Fruit fly (Drosophila melanogaster): ENCODE results near the gene plh.
A peak's percentile ranks its signal among the peaks of the same experiment; 100 is the strongest.

The plh gene

dm6 chr3R:4996529-4996975, 14.3 kb downstream of the plh start (continued):
- TF ChIP-seq Myb (GFP tag; optimal IDR thresholded peaks at IDR 0.05) (no peak), Ets65A (GFP tag) (no peak), CG12391 (tag; optimal IDR thresholded peaks at IDR 0.05) (no peak), PHDP (tag; optimal IDR thresholded peaks at IDR 0.05) (no peak), kah (GFP tag; optimal IDR thresholded peaks at IDR 0.05) (no peak), amos (GFP tag; IDR thresholded peaks at IDR 0.05; ENCODE audit: partially characterized antibody) (no peak), Xbp1 (GFP tag; optimal IDR thresholded peaks at IDR 0.05) (no peak), Hr3 (GFP tag; optimal IDR thresholded peaks at IDR 0.05) (no peak), run (tag; optimal IDR thresholded peaks at IDR 0.05) (peak; percentile 4), CG6272 (GFP tag; IDR thresholded peaks at IDR 0.05) (no peak), CG17328 (GFP tag; IDR thresholded peaks at IDR 0.05) (peak; percentile 72), schlank (tag; optimal IDR thresholded peaks at IDR 0.05) (no peak), CG3726 (GFP tag; IDR thresholded peaks at IDR 0.05) (no peak), CG6791 (GFP tag; IDR thresholded peaks at IDR 0.05; ENCODE audit: partially characterized antibody) (no peak), zen (tag; optimal IDR thresholded peaks at IDR 0.05) (no peak), Ssrp (tag; optimal IDR thresholded peaks at IDR 0.05) (no peak), gro (GFP tag; optimal IDR thresholded peaks at IDR 0.05) (no peak), twi (tag; optimal IDR thresholded peaks at IDR 0.05) (peak; percentile 86), CG1233 (GFP tag; optimal IDR thresholded peaks at IDR 0.05) (no peak), CG14667 (GFP tag; IDR thresholded peaks at IDR 0.05) (no peak), Trl (optimal IDR thresholded peaks at IDR 0.05) (no peak), Trl (GFP tag; optimal IDR thresholded peaks at IDR 0.05) (no peak), lilli (GFP tag; optimal IDR thresholded peaks at IDR 0.05) (no peak), CG12942 (GFP tag; optimal IDR thresholded peaks at IDR 0.05) (no peak), inv (GFP tag; IDR thresholded peaks at IDR 0.05; ENCODE audit: partially characterized antibody) (no peak), CG18599 (GFP tag; optimal IDR thresholded peaks at IDR 0.05) (no peak), scrt (GFP tag; optimal IDR thresholded peaks at IDR 0.05) (no peak), crol (GFP tag; IDR thresholded peaks at IDR 0.05) (peak; percentile 97), Taf1 (GFP tag; IDR thresholded peaks at IDR 0.05) (no peak), bsh (GFP tag; optimal IDR thresholded peaks at IDR 0.05) (no peak), rib (GFP tag; IDR thresholded peaks at IDR 0.05) (no peak)

DNA sequence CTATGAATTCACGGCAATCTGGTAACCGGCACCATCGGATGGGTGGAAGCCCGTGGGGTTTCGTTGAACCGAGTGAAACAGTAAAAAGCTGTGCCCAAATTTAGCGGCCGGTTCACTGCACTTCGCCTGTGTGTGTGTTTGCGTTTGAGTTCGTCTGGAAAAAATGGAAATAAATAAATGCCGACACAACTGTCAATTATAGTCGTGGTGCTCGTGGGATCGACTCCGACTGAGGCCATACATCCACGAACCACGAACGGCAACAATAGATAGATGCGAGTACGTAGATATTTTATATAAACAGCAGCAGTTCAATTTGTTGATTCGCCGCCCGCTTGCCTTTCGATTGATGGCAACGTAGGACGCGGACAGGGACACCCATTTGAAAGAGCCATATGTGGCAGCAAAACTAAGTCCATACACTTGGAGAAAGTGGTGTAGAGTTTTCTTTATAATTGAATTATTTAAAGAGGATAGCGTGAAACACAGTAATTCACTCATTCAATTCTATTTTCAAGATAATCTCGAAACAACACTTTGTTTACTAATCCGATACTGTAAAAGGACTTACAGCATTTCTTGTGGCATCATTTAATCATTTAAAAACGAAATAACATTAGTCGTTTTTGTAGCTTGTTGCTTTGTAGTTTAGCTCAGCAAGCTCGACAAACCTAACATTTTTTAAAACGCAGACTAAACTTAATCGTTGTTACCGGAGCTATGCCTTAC, 15.1 kb downstream of the plh start:
- TF ChIP-seq rib (GFP tag; IDR thresholded peaks at IDR 0.05) (no peak), CG8290 (GFP tag; optimal IDR thresholded peaks at IDR 0.05) (no peak), CG8290 (tag; optimal IDR thresholded peaks at IDR 0.05) (peak; percentile 27), CG6791 (GFP tag; IDR thresholded peaks at IDR 0.05; ENCODE audit: partially characterized antibody) (no peak), Sry-δ (GFP tag; optimal IDR thresholded peaks at IDR 0.05) (no peak), CG10321 (GFP tag; IDR thresholded peaks at IDR 0.05) (no peak; the same call in 1 of the 2 replicates), ftz-f1 (GFP tag; optimal IDR thresholded peaks at IDR 0.05) (no peak), exex (tag; optimal IDR thresholded peaks at IDR 0.05) (peak; percentile 3), CG6654 (GFP tag; optimal IDR thresholded peaks at IDR 0.05) (peak; percentile 22), dati (GFP tag; IDR thresholded peaks at IDR 0.05) (no peak), bigmax (GFP tag; optimal IDR thresholded peaks at IDR 0.05) (no peak), stc (GFP tag; IDR thresholded peaks at IDR 0.05) (no peak), Aef1 (GFP tag; IDR thresholded peaks at IDR 0.05) (no peak), twi (tag; optimal IDR thresholded peaks at IDR 0.05) (peak; percentile 71), CG10654 (GFP tag; optimal IDR thresholded peaks at IDR 0.05) (no peak), cad (GFP tag; optimal IDR thresholded peaks at IDR 0.05) (no peak), Dip3 (GFP tag; optimal IDR thresholded peaks at IDR 0.05) (no peak), lmd (GFP tag; IDR thresholded peaks at IDR 0.05) (no peak), gcm (GFP tag; optimal IDR thresholded peaks at IDR 0.05) (peak; percentile 38), Dfd (GFP tag; optimal IDR thresholded peaks at IDR 0.05) (no peak), bowl (GFP tag; IDR thresholded peaks at IDR 0.05) (0 out of 2 replicates have a peak, but pooled peaks have one; percentile 7), Sin3A (optimal IDR thresholded peaks at IDR 0.05) (no peak), CG5180 (GFP tag; optimal IDR thresholded peaks at IDR 0.05) (peak; percentile 24), hb (GFP tag; IDR thresholded peaks at IDR 0.05; ENCODE audit: partially characterized antibody) (no peak)
